Fruit fly (Drosophila melanogaster) whole organism, embryonic: ENCODE measurements around the gene CG14694.

Source experiments
- Asciz ChIP-seq: fragments of 200-800 bp; sonication (Bioruptor generic); optimal IDR thresholded peaks from 2 replicates; lab custom pipeline; 2017; ENCODE audit warnings: missing biosample characterization, mild to moderate bottlenecking, missing genetic modification characterization, missing genetic modification reagents
- B-H2 ChIP-seq: fragments of 200-800 bp; sonication (Bioruptor generic); optimal IDR thresholded peaks from 2 replicates; lab custom pipeline; 2018; ENCODE audit warnings: missing biosample characterization, mild to moderate bottlenecking, missing genetic modification characterization
- Bgb ChIP-seq: fragments of 200-800 bp; sonication (Bioruptor generic); IDR thresholded peaks from 2 replicates; pipeline ENCODE4 v1.3.6; 2022; ENCODE audit warnings: missing biosample characterization, missing genetic modification characterization; ENCODE audit not compliant: partially characterized antibody
- CG10321 ChIP-seq: fragments of 200-800 bp; sonication (Bioruptor generic); IDR thresholded peaks from 2 replicates; pipeline ENCODE4 v1.3.6; 2022; ENCODE audit warnings: missing biosample characterization, missing genetic modification characterization
- CG10654 ChIP-seq: fragments of 200-800 bp; sonication (Bioruptor generic); optimal IDR thresholded peaks from 2 replicates; lab custom pipeline; 2016; ENCODE audit warnings: missing biosample characterization, missing genetic modification characterization
- CG12071 ChIP-seq: fragments of 200-800 bp; sonication (Bioruptor generic); optimal IDR thresholded peaks from 3 replicates; lab custom pipeline; 2018; ENCODE audit warnings: missing biosample characterization, mild to moderate bottlenecking, missing genetic modification characterization
- CG12236 ChIP-seq: fragments of 200-800 bp; sonication (Bioruptor generic); optimal IDR thresholded peaks from 2 replicates; lab custom pipeline; 2016; ENCODE audit warnings: missing biosample characterization, missing genetic modification characterization
- CG13123 ChIP-seq: fragments of 200-800 bp; sonication (Bioruptor generic); optimal IDR thresholded peaks from 2 replicates; lab custom pipeline; 2016; ENCODE audit warnings: missing biosample characterization, missing genetic modification characterization
- CG15011 ChIP-seq: fragments of 200-800 bp; sonication (Bioruptor generic); optimal IDR thresholded peaks from 3 replicates; lab custom pipeline; 2018; ENCODE audit warnings: missing biosample characterization, mild to moderate bottlenecking, missing genetic modification characterization
- CG15479 ChIP-seq: fragments of 200-800 bp; sonication (Bioruptor generic); optimal IDR thresholded peaks from 3 replicates; lab custom pipeline; 2019; ENCODE audit warnings: missing biosample characterization, mild to moderate bottlenecking, missing genetic modification characterization, moderate library complexity
- CG1647 ChIP-seq: fragments of 200-800 bp; sonication (Bioruptor generic); optimal IDR thresholded peaks from 3 replicates; lab custom pipeline; 2016; ENCODE audit warnings: missing biosample characterization, missing genetic modification characterization
- CG17829 ChIP-seq: fragments of 200-800 bp; optimal IDR thresholded peaks from 2 replicates; lab custom pipeline; 2019; ENCODE audit warnings: missing biosample characterization, mild to moderate bottlenecking, missing genetic modification characterization, moderate library complexity
- CG3065 ChIP-seq: fragments of 200-800 bp; sonication (Bioruptor generic); optimal IDR thresholded peaks from 2 replicates; lab custom pipeline; 2016; ENCODE audit warnings: missing biosample characterization, missing genetic modification characterization
- CG3163 ChIP-seq: fragments of 200-800 bp; sonication (Bioruptor generic); optimal IDR thresholded peaks from 3 replicates; lab custom pipeline; 2016; ENCODE audit warnings: missing biosample characterization, missing genetic modification characterization
- CG3726 ChIP-seq: fragments of 200-800 bp; sonication (Bioruptor generic); IDR thresholded peaks from 3 replicates; pipeline ENCODE4, ENCODE4 v1.3.6; 2022; ENCODE audit warnings: missing biosample characterization, missing genetic modification characterization
- CG4360 ChIP-seq: fragments of 200-800 bp; sonication (Bioruptor generic); IDR thresholded peaks from 2 replicates; pipeline ENCODE4 v1.3.6; 2022; ENCODE audit warnings: missing biosample characterization, missing genetic modification characterization
- CG5180 ChIP-seq: fragments of 200-800 bp; sonication (Bioruptor generic); optimal IDR thresholded peaks from 3 replicates; lab custom pipeline; 2017; ENCODE audit warnings: missing biosample characterization, missing genetic modification characterization, mild to moderate bottlenecking, moderate library complexity, missing genetic modification reagents
- CG7372 ChIP-seq: fragments of 200-800 bp; sonication (Bioruptor generic); IDR thresholded peaks from 2 replicates; pipeline ENCODE4 v1.3.6; 2022; ENCODE audit warnings: missing biosample characterization, missing genetic modification characterization
- CG7839 ChIP-seq: fragments of 200-800 bp; sonication (Bioruptor generic); optimal IDR thresholded peaks from 3 replicates; lab custom pipeline; 2018; ENCODE audit warnings: missing biosample characterization, mild to moderate bottlenecking, missing genetic modification characterization, moderate library complexity
- CG7963 ChIP-seq: fragments of 200-800 bp; sonication (Bioruptor generic); IDR thresholded peaks from 3 replicates; pipeline ENCODE4 v1.3.6; 2022; ENCODE audit warnings: missing biosample characterization, missing genetic modification characterization; ENCODE audit not compliant: partially characterized antibody
- CG9797 ChIP-seq: fragments of 200-800 bp; sonication (Bioruptor generic); optimal IDR thresholded peaks from 3 replicates; lab custom pipeline; 2018; ENCODE audit warnings: missing biosample characterization, mild to moderate bottlenecking, missing genetic modification characterization
- Camta ChIP-seq: fragments of 200-800 bp; sonication (Bioruptor generic); optimal IDR thresholded peaks from 2 replicates; lab custom pipeline; 2016; ENCODE audit warnings: missing biosample characterization, missing genetic modification characterization
- Dbx ChIP-seq: fragments of 200-800 bp; sonication (Bioruptor generic); IDR thresholded peaks from 3 replicates; pipeline ENCODE4 v1.3.6; 2022; ENCODE audit warnings: missing biosample characterization, missing genetic modification characterization
- Dref ChIP-seq: fragments of 200-800 bp; sonication (Bioruptor generic); IDR thresholded peaks from 2 replicates; pipeline ENCODE4 v1.3.6; 2022; ENCODE audit warnings: missing biosample characterization, missing genetic modification characterization
- Gsc ChIP-seq: fragments of 200-800 bp; sonication (Bioruptor generic); IDR thresholded peaks from 2 replicates; pipeline ENCODE4 v1.3.6; 2022; ENCODE audit warnings: missing biosample characterization, missing genetic modification characterization
- HLH3B ChIP-seq: fragments of 200-800 bp; sonication (Bioruptor generic); IDR thresholded peaks from 2 replicates; pipeline ENCODE4 v1.3.6; 2022; ENCODE audit warnings: missing biosample characterization, missing genetic modification characterization
- Jarid2 ChIP-seq: fragments of 200-800 bp; sonication (Bioruptor generic); optimal IDR thresholded peaks from 3 replicates; lab custom pipeline; 2017; ENCODE audit warnings: mild to moderate bottlenecking, missing biosample characterization, missing genetic modification reagents, missing genetic modification characterization
- Med ChIP-seq: fragments of 200-800 bp; sonication (Bioruptor generic); peaks from one replicate; lab custom pipeline; 2016; ENCODE audit warnings: missing biosample characterization, missing genetic modification characterization, mild to moderate bottlenecking, inconsistent platforms, moderate library complexity
- Nf-YA ChIP-seq: fragments of 200-800 bp; sonication (Bioruptor generic); IDR thresholded peaks from 2 replicates; pipeline ENCODE4 v1.3.6; 2022; ENCODE audit warnings: missing biosample characterization, missing genetic modification characterization
- Rfx ChIP-seq: fragments of 200-800 bp; sonication (Bioruptor generic); IDR thresholded peaks from 2 replicates; pipeline ENCODE4 v1.3.6; 2022; ENCODE audit warnings: missing biosample characterization, missing genetic modification characterization
- Rx ChIP-seq: fragments of 200-800 bp; sonication (Bioruptor generic); IDR thresholded peaks from 2 replicates; pipeline ENCODE4 v1.3.6; 2022; ENCODE audit warnings: missing biosample characterization, missing genetic modification characterization
- Sin3A ChIP-seq: fragments of >200 bp; optimal IDR thresholded peaks from 2 replicates; lab custom pipeline; 2018
- Stat92E ChIP-seq, 3 experiments: fragments of >200 bp in 2 of 3; fragments of 200-800 bp in 1 of 3; sonication (Bioruptor generic) in 1 of 3; optimal IDR thresholded peaks; 2 replicates each; lab custom pipeline; 2017 to 2019; ENCODE audit warnings: missing biosample characterization in 3 of 3, missing genetic modification characterization in 3 of 3, mild to moderate bottlenecking in 1 of 3, moderate library complexity in 1 of 3
- ap ChIP-seq: fragments of 200-800 bp; sonication (Bioruptor generic); IDR thresholded peaks from 2 replicates; pipeline ENCODE4 v1.3.6; 2022; ENCODE audit warnings: missing biosample characterization, missing genetic modification characterization
- ara ChIP-seq: fragments of 200-800 bp; sonication (Bioruptor generic); IDR thresholded peaks from 2 replicates; pipeline ENCODE4 v1.3.6; 2022; ENCODE audit warnings: missing biosample characterization, missing genetic modification characterization
- bbx ChIP-seq: fragments of 200-800 bp; sonication (Bioruptor generic); IDR thresholded peaks from 2 replicates; pipeline ENCODE4 v1.3.6; 2022; ENCODE audit warnings: missing biosample characterization, missing genetic modification characterization; ENCODE audit not compliant: partially characterized antibody
- cas ChIP-seq: fragments of 200-800 bp; sonication (Bioruptor generic); IDR thresholded peaks from 2 replicates; pipeline ENCODE4 v1.3.6; 2022; ENCODE audit warnings: missing biosample characterization, missing genetic modification characterization
- croc ChIP-seq: fragments of 200-800 bp; sonication (Bioruptor generic); conservative IDR thresholded peaks from 3 replicates; pipeline ENCODE4 v1.3.6; 2022; ENCODE audit warnings: missing biosample characterization, missing genetic modification characterization
- ewg ChIP-seq: fragments of 200-800 bp; sonication (Bioruptor generic); optimal IDR thresholded peaks from 3 replicates; lab custom pipeline; 2017; ENCODE audit warnings: mild to moderate bottlenecking, missing biosample characterization, missing genetic modification reagents, missing genetic modification characterization
- gro ChIP-seq: fragments of 200-800 bp; sonication (Bioruptor generic); optimal IDR thresholded peaks from 2 replicates; lab custom pipeline; 2016; ENCODE audit warnings: missing biosample characterization, missing genetic modification characterization
- hbn ChIP-seq: fragments of 200-800 bp; sonication (Bioruptor generic); IDR thresholded peaks from 2 replicates; pipeline ENCODE4 v1.3.6; 2022; ENCODE audit warnings: missing biosample characterization, missing genetic modification characterization; ENCODE audit not compliant: partially characterized antibody
- inv ChIP-seq: fragments of 200-800 bp; sonication (Bioruptor generic); IDR thresholded peaks from 2 replicates; pipeline ENCODE4 v1.3.6; 2022; ENCODE audit warnings: missing biosample characterization, missing genetic modification characterization; ENCODE audit not compliant: partially characterized antibody
- nau ChIP-seq: fragments of 200-800 bp; sonication (Bioruptor generic); optimal IDR thresholded peaks from 3 replicates; lab custom pipeline; 2017; ENCODE audit warnings: missing biosample characterization, mild to moderate bottlenecking, missing genetic modification characterization, missing genetic modification reagents
- nerfin-2 ChIP-seq: fragments of 200-800 bp; sonication (Bioruptor generic); IDR thresholded peaks from 2 replicates; pipeline ENCODE4 v1.3.6; 2022; ENCODE audit warnings: missing biosample characterization, missing genetic modification characterization; ENCODE audit not compliant: partially characterized antibody
- pb ChIP-seq: fragments of 200-800 bp; sonication (Bioruptor generic); optimal IDR thresholded peaks from 3 replicates; lab custom pipeline; 2016; ENCODE audit warnings: missing biosample characterization, missing genetic modification characterization
- sens ChIP-seq: fragments of 200-800 bp; sonication (Bioruptor generic); peaks from one replicate; lab custom pipeline; 2016; ENCODE audit warnings: missing biosample characterization, missing genetic modification characterization
- stc ChIP-seq: fragments of 200-800 bp; sonication (Bioruptor generic); IDR thresholded peaks from 2 replicates; pipeline ENCODE4 v1.3.6; 2022; ENCODE audit warnings: missing biosample characterization, missing genetic modification characterization
- vvl ChIP-seq: fragments of 200-800 bp; sonication (Bioruptor generic); IDR thresholded peaks from 2 replicates; pipeline ENCODE4 v1.3.6; 2022; ENCODE audit warnings: missing biosample characterization, missing genetic modification characterization
- yki ChIP-seq: fragments of >200 bp; optimal IDR thresholded peaks from 3 replicates; lab custom pipeline; 2018
- zfh1 ChIP-seq: fragments of 200-800 bp; sonication (Bioruptor generic); IDR thresholded peaks from 3 replicates; pipeline ENCODE4 v1.3.6; 2022; ENCODE audit warnings: missing biosample characterization, missing genetic modification characterization

The CG14694 gene

dm6 chr3R:10826796-10827524 lies 32.7 kb downstream of the CG14694 start, which contains the start of gene Cad86C (continued):
- TF ChIP-seq gro (GFP tag; lab: Kevin White, UChicago) = no peak
- TF ChIP-seq CG1647 = no peak
- TF ChIP-seq hbn (GFP tag; lab: Robert Waterston, UW) = peak; percentile 52
- peak; percentile 30 for TF ChIP-seq CG12071 (GFP tag; lab: Kevin White, UChicago)
- TF ChIP-seq Asciz (GFP tag; lab: Kevin White, UChicago) = peak; percentile 11
- 0 out of 3 replicates have a peak, but pooled peaks have one; percentile 40 for TF ChIP-seq CG7963 (GFP tag; lab: Robert Waterston, UW)
- no peak for TF ChIP-seq cas (GFP tag; lab: Robert Waterston, UW)
- TF ChIP-seq Gsc (GFP tag; lab: Robert Waterston, UW) = no peak
- no peak for TF ChIP-seq CG10654 (GFP tag; lab: Kevin White, UChicago)
- TF ChIP-seq CG10321 (GFP tag; lab: Robert Waterston, UW) = no peak
- peak; percentile 93 for TF ChIP-seq CG4360 (GFP tag; lab: Robert Waterston, UW)
- TF ChIP-seq CG17829 (tag; lab: Kevin White, UChicago) = no peak
- no peak for TF ChIP-seq Nf-YA (GFP tag; lab: Robert Waterston, UW)
- no peak for TF ChIP-seq CG13123 (GFP tag; lab: Kevin White, UChicago)
- TF ChIP-seq yki (lab: Kevin White, UChicago) = peak; percentile 97
- TF ChIP-seq ap = no peak
- TF ChIP-seq stc (GFP tag; lab: Robert Waterston, UW) = peak; percentile 20; the same call in 1 of the 2 replicates
- TF ChIP-seq CG3065 (GFP tag; lab: Kevin White, UChicago) = no peak
- TF ChIP-seq Camta = no peak
- TF ChIP-seq nau (GFP tag; lab: Kevin White, UChicago) = no peak
- no peak for TF ChIP-seq CG7372 (GFP tag; lab: Robert Waterston, UW)
- TF ChIP-seq Stat92E (GFP tag; optimal IDR thresholded peaks at IDR 0.05; lab: Kevin White, UChicago) = no peak
- TF ChIP-seq ara (GFP tag; lab: Robert Waterston, UW) = no peak
- no peak for TF ChIP-seq Dref
- TF ChIP-seq CG3163 (GFP tag; lab: Kevin White, UChicago) = peak; percentile 23
- peak; percentile 49; the same call in 1 of the 2 replicates for TF ChIP-seq vvl (GFP tag; lab: Robert Waterston, UW)
- TF ChIP-seq sens (GFP tag; lab: Kevin White, UChicago) = peak; percentile 64
- TF ChIP-seq CG9797 (GFP tag; lab: Kevin White, UChicago) = no peak
- TF ChIP-seq Sin3A = no peak
- peak; percentile 43 for TF ChIP-seq Med (GFP tag; lab: Kevin White, UChicago)
- TF ChIP-seq Bgb = peak; percentile 69
- TF ChIP-seq CG5180 (GFP tag; lab: Kevin White, UChicago) = peak; percentile 43
- TF ChIP-seq CG12236 (GFP tag; lab: Kevin White, UChicago) = no peak
- TF ChIP-seq croc (GFP tag; lab: Robert Waterston, UW) = no peak
- no peak for TF ChIP-seq HLH3B
- TF ChIP-seq inv (GFP tag; lab: Robert Waterston, UW) = peak; percentile 29; the same call in 1 of the 2 replicates
- TF ChIP-seq ewg = no peak
- TF ChIP-seq pb = no peak
- no peak for TF ChIP-seq CG15479 (GFP tag; lab: Kevin White, UChicago)
- peak; percentile 50; the same call in 1 of the 2 replicates for TF ChIP-seq Rfx (GFP tag; lab: Robert Waterston, UW)
- TF ChIP-seq bbx (GFP tag; lab: Robert Waterston, UW) = peak; percentile 59; the same call in 1 of the 2 replicates
- no peak for TF ChIP-seq CG15011 (GFP tag; lab: Kevin White, UChicago)
- no peak for TF ChIP-seq CG3726 (GFP tag; lab: Robert Waterston, UW)
- peak; percentile 83 for TF ChIP-seq Jarid2 (GFP tag; lab: Kevin White, UChicago)
- TF ChIP-seq zfh1 (GFP tag; lab: Robert Waterston, UW) = no peak
- TF ChIP-seq nerfin-2 (GFP tag; lab: Robert Waterston, UW) = peak; percentile 52; the same call in 1 of the 2 replicates
- no peak for TF ChIP-seq CG7839
- TF ChIP-seq B-H2 (GFP tag; lab: Kevin White, UChicago) = no peak
- 0 out of 3 replicates have a peak, but pooled peaks have one; percentile 21 for TF ChIP-seq Dbx (GFP tag; lab: Robert Waterston, UW)
- no peak for TF ChIP-seq Rx (GFP tag; lab: Robert Waterston, UW)
